Worm (Caenorhabditis elegans) whole organism, L4 larva: ENCODE data around the gene nhr-120.

Experiments
- F26F4.8 ChIP-seq: fragments of 200-800 bp; sonication (Bioruptor generic); conservative IDR thresholded peaks from 2 replicates; pipeline ENCODE4 v1.3.6; 2022; ENCODE audit warnings: missing genetic modification characterization, missing compliant biosample characterization
- F44E2.7 ChIP-seq: fragments of 200-800 bp; sonication (Bioruptor generic); IDR thresholded peaks from 2 replicates; pipeline ENCODE4 v2.1.2; 2022; ENCODE audit warnings: missing genetic modification characterization, missing compliant biosample characterization
- T26A8.4 ChIP-seq: fragments of 200-800 bp; sonication (Bioruptor generic); IDR thresholded peaks from 2 replicates; pipeline ENCODE4 v1.3.6; 2022; ENCODE audit warnings: missing genetic modification characterization, missing compliant biosample characterization
- ZK337.2 ChIP-seq: fragments of 200-800 bp; sonication (Bioruptor generic); IDR thresholded peaks from 2 replicates; pipeline ENCODE4 v1.3.6; 2022; ENCODE audit warnings: missing genetic modification reagents, missing genetic modification characterization, missing compliant biosample characterization
- ZK546.5 ChIP-seq, 2 experiments: sonication (generic microtip); optimal IDR thresholded peaks; 2 replicates each; lab custom pipeline; 2017; ENCODE audit warnings: missing biosample characterization in 2 of 2, missing genetic modification characterization in 2 of 2
- aha-1 ChIP-seq: fragments of 150-350 bp; peaks from one replicate; lab custom pipeline; 2014; ENCODE audit warnings: missing biosample characterization, missing genetic modification characterization
- aly-2 ChIP-seq: sonication (generic microtip); optimal IDR thresholded peaks from 2 replicates; lab custom pipeline; 2018; ENCODE audit warnings: missing biosample characterization, missing genetic modification characterization
- arid-1 ChIP-seq: fragments of 200-800 bp; sonication (Bioruptor generic); conservative IDR thresholded peaks from 2 replicates; pipeline ENCODE4 v1.3.6; 2022; ENCODE audit warnings: missing genetic modification reagents, missing genetic modification characterization, missing compliant biosample characterization
- attf-4 ChIP-seq: sonication (generic microtip); optimal IDR thresholded peaks from 3 replicates; lab custom pipeline; 2017; ENCODE audit warnings: missing biosample characterization, missing genetic modification characterization
- ceh-28 ChIP-seq: fragments of 150-350 bp; optimal IDR thresholded peaks from 2 replicates; lab custom pipeline; 2014; ENCODE audit warnings: missing biosample characterization, missing genetic modification reagents, missing genetic modification characterization
- ceh-82 ChIP-seq: sonication (generic microtip); optimal IDR thresholded peaks from 2 replicates; lab custom pipeline; 2017; ENCODE audit warnings: missing biosample characterization, missing genetic modification characterization
- cey-2 ChIP-seq: sonication (generic microtip); optimal IDR thresholded peaks from 3 replicates; lab custom pipeline; 2017; ENCODE audit warnings: missing genetic modification characterization, mild to moderate bottlenecking, missing compliant biosample characterization, antibody characterized with exemption, borderline replicate concordance; ENCODE audit not compliant: insufficient read depth
- daf-16 ChIP-seq, 3 experiments: sonication (generic microtip); optimal IDR thresholded peaks; 2 replicates each; lab custom pipeline; 2016 to 2017; ENCODE audit warnings: missing genetic modification characterization in 3 of 3, missing genetic modification reagents in 3 of 3, mild to moderate bottlenecking in 2 of 3, missing compliant biosample characterization in 2 of 3, missing biosample characterization in 1 of 3, moderate library complexity in 1 of 3
- dmd-6 ChIP-seq: fragments of 200-800 bp; sonication (Bioruptor generic); IDR thresholded peaks from 2 replicates; pipeline ENCODE4 v1.3.6; 2022; ENCODE audit warnings: missing genetic modification reagents, missing genetic modification characterization, missing compliant biosample characterization
- dmd-9 ChIP-seq: fragments of 200-800 bp; sonication (Bioruptor generic); IDR thresholded peaks from 2 replicates; pipeline ENCODE4 v1.3.6; 2022; ENCODE audit warnings: missing genetic modification reagents, missing genetic modification characterization, missing compliant biosample characterization
- dpl-1 ChIP-seq: fragments of 150-350 bp; optimal IDR thresholded peaks from 2 replicates; lab custom pipeline; 2014; ENCODE audit warnings: missing biosample characterization, missing genetic modification reagents, missing genetic modification characterization
- dve-1 ChIP-seq: sonication (generic microtip); optimal IDR thresholded peaks from 2 replicates; lab custom pipeline; 2017; ENCODE audit warnings: antibody characterized with exemption, mild to moderate bottlenecking, missing genetic modification characterization, missing compliant biosample characterization; ENCODE audit not compliant: insufficient read depth
- gei-8 ChIP-seq: fragments of 200-800 bp; sonication (Bioruptor generic); optimal IDR thresholded peaks from 2 replicates; lab custom pipeline; 2018; ENCODE audit warnings: mild to moderate bottlenecking, missing genetic modification characterization, missing compliant biosample characterization
- hif-1 ChIP-seq, 2 experiments: sonication (generic microtip); optimal IDR thresholded peaks; 2 replicates each; lab custom pipeline; 2016 to 2017; ENCODE audit warnings: missing compliant biosample characterization in 2 of 2, missing genetic modification characterization in 2 of 2, missing genetic modification reagents in 2 of 2, missing genotype in 2 of 2, mild to moderate bottlenecking in 1 of 2
- hlh-11 ChIP-seq: fragments of 200-800 bp; sonication (Bioruptor generic); optimal IDR thresholded peaks from 2 replicates; lab custom pipeline; 2018; ENCODE audit warnings: mild to moderate bottlenecking, missing genetic modification characterization, missing compliant biosample characterization
- hlh-30 ChIP-seq: sonication (generic microtip); optimal IDR thresholded peaks from 2 replicates; lab custom pipeline; 2017; ENCODE audit warnings: antibody characterized with exemption, mild to moderate bottlenecking, missing genetic modification characterization, missing compliant biosample characterization; ENCODE audit not compliant: insufficient read depth
- jun-1 ChIP-seq: fragments of 150-350 bp; optimal IDR thresholded peaks from 2 replicates; lab custom pipeline; 2014; ENCODE audit warnings: missing biosample characterization, missing genetic modification reagents, missing genetic modification characterization
- lim-7 ChIP-seq: fragments of 200-800 bp; sonication (Bioruptor generic); IDR thresholded peaks from 2 replicates; pipeline ENCODE4 v1.3.6; 2022; ENCODE audit warnings: missing genetic modification characterization, missing compliant biosample characterization
- lin-1 ChIP-seq: fragments of 200-800 bp; sonication (Bioruptor generic); IDR thresholded peaks from 2 replicates; pipeline ENCODE4 v1.3.6; 2022; ENCODE audit warnings: missing genetic modification reagents, missing genetic modification characterization, missing compliant biosample characterization
- lin-15B ChIP-seq: fragments of 150-350 bp; sonication (generic microtip); optimal IDR thresholded peaks from 3 replicates; lab custom pipeline; 2014; ENCODE audit warnings: missing biosample characterization, missing genetic modification characterization
- lin-29 ChIP-seq: fragments of 200-800 bp; sonication (Bioruptor generic); IDR thresholded peaks from 2 replicates; pipeline ENCODE4 v1.3.6; 2022; ENCODE audit warnings: missing genetic modification reagents, missing genetic modification characterization, missing compliant biosample characterization
- lin-39 ChIP-seq: fragments of 150-350 bp; optimal IDR thresholded peaks from 2 replicates; lab custom pipeline; 2014; ENCODE audit warnings: missing biosample characterization, missing genetic modification reagents, missing genetic modification characterization
- madf-5 ChIP-seq, 2 experiments: fragments of 200-800 bp; sonication (Bioruptor generic); IDR thresholded peaks; 2 replicates each; pipeline ENCODE4 v1.3.6; 2022; ENCODE audit warnings: missing compliant biosample characterization in 2 of 2, missing genetic modification characterization in 2 of 2
- mdl-1 ChIP-seq, 2 experiments: fragments of 150-350 bp in 1 of 2; sonication (generic microtip) in 1 of 2; optimal IDR thresholded peaks; 2 replicates each; lab custom pipeline; 2014 to 2017; ENCODE audit warnings: missing biosample characterization in 2 of 2, missing genetic modification characterization in 2 of 2
- mdt-29 ChIP-seq: fragments of 200-800 bp; sonication (Bioruptor generic); IDR thresholded peaks from 2 replicates; pipeline ENCODE4 v1.3.6; 2022; ENCODE audit warnings: missing genetic modification reagents, missing genetic modification characterization, missing compliant biosample characterization
- mep-1 ChIP-seq: fragments of 150-350 bp; sonication (generic microtip); optimal IDR thresholded peaks from 3 replicates; lab custom pipeline; 2014; ENCODE audit warnings: missing biosample characterization, missing genetic modification characterization
- mxl-2 ChIP-seq: fragments of 200-800 bp; sonication (Bioruptor generic); conservative IDR thresholded peaks from 2 replicates; pipeline ENCODE4 v1.3.6; 2022; ENCODE audit warnings: missing genetic modification reagents, missing genetic modification characterization, missing compliant biosample characterization
- mxl-3 ChIP-seq: fragments of 200-800 bp; sonication (Bioruptor generic); optimal IDR thresholded peaks from 2 replicates; lab custom pipeline; 2018; ENCODE audit warnings: mild to moderate bottlenecking, missing genetic modification characterization, missing compliant biosample characterization
- nhr-10 ChIP-seq: fragments of 150-350 bp; optimal IDR thresholded peaks from 2 replicates; lab custom pipeline; 2014; ENCODE audit warnings: missing biosample characterization, missing genetic modification characterization
- nhr-28 ChIP-seq: fragments of 150-350 bp; optimal IDR thresholded peaks from 2 replicates; lab custom pipeline; 2014; ENCODE audit warnings: missing biosample characterization, missing genetic modification characterization
- nhr-76 ChIP-seq: fragments of 150-350 bp; optimal IDR thresholded peaks from 2 replicates; lab custom pipeline; 2014; ENCODE audit warnings: missing biosample characterization, missing genetic modification characterization
- php-3 ChIP-seq: fragments of 200-800 bp; sonication (Bioruptor generic); IDR thresholded peaks from 2 replicates; pipeline ENCODE4 v1.3.6; 2022; ENCODE audit warnings: missing genetic modification reagents, missing genetic modification characterization, missing compliant biosample characterization
- pqm-1 ChIP-seq: sonication (generic microtip); optimal IDR thresholded peaks from 2 replicates; lab custom pipeline; 2017; ENCODE audit warnings: missing biosample characterization, missing genetic modification characterization
- saeg-2 ChIP-seq: fragments of 200-800 bp; sonication (Bioruptor generic); IDR thresholded peaks from 2 replicates; pipeline ENCODE4 v1.3.6; 2022; ENCODE audit warnings: missing genetic modification reagents, missing genetic modification characterization, missing compliant biosample characterization
- spr-1 ChIP-seq: sonication (generic microtip); optimal IDR thresholded peaks from 2 replicates; lab custom pipeline; 2016; ENCODE audit warnings: mild to moderate bottlenecking, missing genetic modification characterization, missing compliant biosample characterization
- tra-1 ChIP-seq: fragments of 200-800 bp; sonication (Bioruptor generic); IDR thresholded peaks from 2 replicates; pipeline ENCODE4 v1.3.6; 2022; ENCODE audit warnings: missing genetic modification reagents, missing genetic modification characterization, missing compliant biosample characterization
- unc-39 ChIP-seq: sonication (generic microtip); optimal IDR thresholded peaks from 2 replicates; lab custom pipeline; 2017; ENCODE audit warnings: missing biosample characterization, missing genetic modification characterization
- unc-62 ChIP-seq, 3 experiments: fragments of 150-350 bp in 1 of 3; sonication (generic microtip); optimal IDR thresholded peaks in 2 of 3; peaks in 1 of 3; 1 replicate in 1 of 3; 2 replicates in 2 of 3; lab custom pipeline; 2014 to 2017; ENCODE audit warnings: missing biosample characterization in 3 of 3, missing genetic modification characterization in 3 of 3, missing genetic modification reagents in 3 of 3, missing genotype in 1 of 3
- vab-7 ChIP-seq: fragments of 200-800 bp; sonication (Bioruptor generic); IDR thresholded peaks from 2 replicates; pipeline ENCODE4 v1.3.6; 2022; ENCODE audit warnings: missing genetic modification reagents, missing genetic modification characterization, missing compliant biosample characterization
- zag-1 ChIP-seq: fragments of 150-350 bp; optimal IDR thresholded peaks from 2 replicates; lab custom pipeline; 2014; ENCODE audit warnings: missing biosample characterization, missing genetic modification characterization
- ztf-11 ChIP-seq: fragments of 150-350 bp; optimal IDR thresholded peaks from 2 replicates; lab custom pipeline; 2014; ENCODE audit warnings: missing biosample characterization, missing genetic modification characterization

nhr-120 gene

DNA sequence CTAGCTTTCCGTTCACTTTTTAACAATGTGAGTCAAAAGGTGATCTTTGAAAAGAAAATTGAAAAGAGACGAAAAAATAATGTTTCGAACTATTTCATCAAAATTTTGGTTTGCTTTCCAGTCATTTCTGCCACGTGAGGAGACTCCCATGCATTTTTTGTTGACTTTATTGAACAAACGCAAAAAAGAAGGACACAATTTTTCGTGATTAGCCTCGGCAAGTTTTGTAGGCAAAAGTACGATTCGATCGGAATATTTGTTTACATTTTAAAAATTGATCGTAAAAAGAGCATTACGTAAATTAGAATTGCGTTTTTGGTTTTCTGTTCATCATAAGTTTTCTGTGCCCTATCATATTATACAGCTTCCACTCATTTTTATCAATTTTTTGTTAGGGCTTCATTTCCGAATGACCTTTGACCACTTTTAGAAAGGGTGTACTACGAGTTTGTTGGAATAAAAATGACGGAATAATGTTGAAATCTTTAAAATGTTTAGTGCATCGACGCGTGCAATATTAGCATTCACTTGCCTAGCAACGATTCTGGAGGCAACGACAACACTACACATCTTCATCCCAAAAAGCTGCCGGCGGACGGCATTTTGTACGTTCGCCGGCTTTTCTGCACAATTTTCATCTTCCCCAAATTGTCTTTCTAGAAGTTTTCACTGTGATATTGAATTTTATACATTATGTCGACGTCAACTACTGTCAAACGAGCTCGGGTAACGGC is 4.7 kb upstream of the nhr-120 start, which contains the start of gene C56E10.3 (continued):
- TF ChIP-seq gei-8 (GFP tag; lab: Kevin White, UChicago) (no peak), aha-1 (tag; lab: Kevin White, UChicago) (no peak), php-3 (GFP tag; lab: Robert Waterston, UW) (0 out of 2 replicates have a peak, but pooled peaks have one; percentile 8), mxl-2 (GFP tag; lab: Robert Waterston, UW) (no peak), mep-1 (tag; lab: Kevin White, UChicago) (peak; percentile 46), unc-62 (GFP tag; optimal IDR thresholded peaks at IDR 0.05 in 1 of 2; lab: Kevin White, UChicago) (no peak), unc-62 (tag; optimal IDR thresholded peaks at IDR 0.05; lab: Kevin White, UChicago) (no peak), ceh-28 (tag; lab: Kevin White, UChicago) (no peak), jun-1 (tag; lab: Kevin White, UChicago) (no peak), attf-4 (no peak), hlh-30 (tag; lab: Kevin White, UChicago) (peak; percentile 60), T26A8.4 (no peak), madf-5 (GFP tag; IDR thresholded peaks at IDR 0.05; lab: Robert Waterston, UW) (no peak), mdl-1 (tag; optimal IDR thresholded peaks at IDR 0.05; lab: Kevin White, UChicago) (peak in 1 of 2 experiments; percentile 4), zag-1 (tag; lab: Kevin White, UChicago) (no peak), ceh-82 (no peak), arid-1 (GFP tag; lab: Robert Waterston, UW) (no peak)

DNA sequence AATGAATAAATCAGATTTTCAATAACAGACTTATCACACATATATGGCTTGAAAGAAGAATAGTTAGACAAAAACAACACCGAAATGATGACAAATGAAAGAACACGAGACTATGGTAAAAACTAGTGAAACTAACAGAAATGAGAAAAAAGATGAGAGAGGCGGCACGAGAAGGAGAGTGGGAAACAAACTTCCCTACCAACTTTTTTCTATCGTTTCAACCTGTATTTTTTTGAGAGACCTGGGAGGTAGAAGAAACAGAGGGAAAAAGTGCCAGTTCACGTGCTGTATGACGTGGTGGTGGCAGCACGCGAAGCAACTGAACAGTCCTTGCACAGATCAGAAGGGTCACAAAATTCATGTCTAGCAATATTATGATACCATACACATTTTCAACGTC is 2.4 kb upstream of the nhr-120 start:
- TF ChIP-seq cey-2 (tag; lab: Kevin White, UChicago): peak; percentile 30
- no peak for TF ChIP-seq F44E2.7
- TF ChIP-seq vab-7 (GFP tag; lab: Robert Waterston, UW): no peak
- no peak for TF ChIP-seq spr-1
- TF ChIP-seq unc-62 (GFP tag; optimal IDR thresholded peaks at IDR 0.05 in 1 of 2; lab: Kevin White, UChicago): peak in 1 of 2 experiments; percentile 82
- TF ChIP-seq unc-62 (tag; optimal IDR thresholded peaks at IDR 0.05; lab: Kevin White, UChicago): no peak
- TF ChIP-seq lim-7 (GFP tag; lab: Robert Waterston, UW): no peak
- no peak for TF ChIP-seq T26A8.4
- TF ChIP-seq lin-1 (GFP tag; lab: Robert Waterston, UW): no peak
- peak; percentile 95 for TF ChIP-seq aha-1 (tag; lab: Kevin White, UChicago)
- TF ChIP-seq unc-39 (tag; lab: Kevin White, UChicago): no peak
- TF ChIP-seq lin-29 (GFP tag; lab: Robert Waterston, UW): no peak
- TF ChIP-seq dpl-1: no peak
- TF ChIP-seq dmd-6: peak; percentile 70
- TF ChIP-seq aly-2 (tag; lab: Kevin White, UChicago): no peak
- peak; percentile 78 for TF ChIP-seq hlh-11
- no peak for TF ChIP-seq daf-16 (GFP tag; optimal IDR thresholded peaks at IDR 0.05; lab: Kevin White, UChicago)
- TF ChIP-seq daf-16 (tag; optimal IDR thresholded peaks at IDR 0.05; lab: Kevin White, UChicago): peak; percentile 71
- no peak for TF ChIP-seq ZK337.2 (GFP tag; lab: Robert Waterston, UW)
- TF ChIP-seq nhr-76 (tag; lab: Kevin White, UChicago): no peak
- TF ChIP-seq mep-1 (tag; lab: Kevin White, UChicago): peak; percentile 39
- no peak for TF ChIP-seq ZK546.5 (tag; optimal IDR thresholded peaks at IDR 0.05; lab: Kevin White, UChicago)
- no peak for TF ChIP-seq dmd-9 (GFP tag; lab: Robert Waterston, UW)
- peak; percentile 16 for TF ChIP-seq nhr-28 (tag; lab: Kevin White, UChicago)
- TF ChIP-seq ztf-11 (tag; lab: Kevin White, UChicago): no peak
- no peak for TF ChIP-seq lin-15B (tag; lab: Kevin White, UChicago)
- TF ChIP-seq mdt-29 (GFP tag; lab: Robert Waterston, UW): no peak
- no peak for TF ChIP-seq nhr-10 (tag; lab: Kevin White, UChicago)
- TF ChIP-seq lin-39: no peak
- no peak for TF ChIP-seq F26F4.8 (GFP tag; lab: Robert Waterston, UW)
- TF ChIP-seq hif-1 (tag; optimal IDR thresholded peaks at IDR 0.05; lab: Kevin White, UChicago): peak in 1 of 2 experiments; percentile 16
- no peak for TF ChIP-seq saeg-2 (GFP tag; lab: Robert Waterston, UW)
- TF ChIP-seq mxl-2 (GFP tag; lab: Robert Waterston, UW): no peak
- 0 out of 2 replicates have a peak, but pooled peaks have one; percentile 26 for TF ChIP-seq tra-1 (GFP tag; lab: Robert Waterston, UW)
- TF ChIP-seq dve-1 (tag; lab: Kevin White, UChicago): peak; percentile 69
- TF ChIP-seq hlh-30 (tag; lab: Kevin White, UChicago): peak; percentile 91
- TF ChIP-seq mxl-3 (GFP tag; lab: Kevin White, UChicago): peak; percentile 48
- TF ChIP-seq pqm-1 (tag; lab: Kevin White, UChicago): no peak
- no peak for TF ChIP-seq madf-5 (GFP tag; IDR thresholded peaks at IDR 0.05; lab: Robert Waterston, UW)
